Worm (Caenorhabditis elegans): ENCODE measurements around the gene clec-178.

The clec-178 gene

ce11 chrIV:5607343-5607742 lies 46.4 kb upstream of the clec-178 start (continued):
- no peak for TF ChIP-seq zip-2 (tag; optimal IDR thresholded peaks at IDR 0.05)
- peak; percentile 76 for TF ChIP-seq F37D6.2 (tag; optimal IDR thresholded peaks at IDR 0.05)
- no peak for TF ChIP-seq cey-2 (tag; optimal IDR thresholded peaks at IDR 0.05; ENCODE audit: borderline replicate concordance, insufficient read depth)
- no peak for TF ChIP-seq vab-7 (GFP tag; IDR thresholded peaks at IDR 0.05)
- TF ChIP-seq lin-15B (tag; optimal IDR thresholded peaks at IDR 0.05), result no peak
- peak; percentile 85 for TF ChIP-seq nhr-6 (tag; optimal IDR thresholded peaks at IDR 0.05)
- 0 out of 2 replicates have a peak, but pooled peaks have one; percentile 19 for TF ChIP-seq lin-29 (GFP tag; IDR thresholded peaks at IDR 0.05)
- TF ChIP-seq duxl-1 (tag; optimal IDR thresholded peaks at IDR 0.05; ENCODE audit: poor library complexity), result no peak
- no peak for TF ChIP-seq F49E8.2 (tag; optimal IDR thresholded peaks at IDR 0.05; ENCODE audit: borderline replicate concordance)
- TF ChIP-seq aha-1 (tag), result peak; percentile 64
- TF ChIP-seq tra-1 (GFP tag; IDR thresholded peaks at IDR 0.05), result peak; percentile 86
- peak; percentile 68 for TF ChIP-seq gei-8 (GFP tag; optimal IDR thresholded peaks at IDR 0.05)
- no peak for TF ChIP-seq madf-5 (GFP tag; IDR thresholded peaks at IDR 0.05)
- peak; percentile 98 for TF ChIP-seq nhr-28 (tag; optimal IDR thresholded peaks at IDR 0.05)
- TF ChIP-seq nhr-41 (GFP tag; IDR thresholded peaks at IDR 0.05), result no peak
- no peak for TF ChIP-seq daf-8 (GFP tag; IDR thresholded peaks at IDR 0.05)
- TF ChIP-seq zfp-2 (tag; optimal IDR thresholded peaks at IDR 0.05), result no peak
- peak; percentile 54 for TF ChIP-seq saeg-2 (GFP tag; IDR thresholded peaks at IDR 0.05)
- TF ChIP-seq daf-16 (GFP tag; optimal IDR thresholded peaks at IDR 0.05), result peak in 1 of 2 experiments; percentile 94
- peak; percentile 66 for TF ChIP-seq daf-16 (tag; optimal IDR thresholded peaks at IDR 0.05)
- TF ChIP-seq snpc-4 (tag; optimal IDR thresholded peaks at IDR 0.05), result no peak
- peak; percentile 20 for TF ChIP-seq F10B5.3 (tag; optimal IDR thresholded peaks at IDR 0.05)
- peak; percentile 83 for TF ChIP-seq mxl-3 (GFP tag; optimal IDR thresholded peaks at IDR 0.05)
- peak; percentile 84 for TF ChIP-seq ctbp-1 (GFP tag; IDR thresholded peaks at IDR 0.05)
- TF ChIP-seq jun-1 (tag; optimal IDR thresholded peaks at IDR 0.05), result peak; percentile 13
- peak; percentile 9 for TF ChIP-seq lin-13 (GFP tag; optimal IDR thresholded peaks at IDR 0.05)
- peak; percentile 75; the same call in 1 of the 2 replicates for TF ChIP-seq egl-43 (GFP tag; IDR thresholded peaks at IDR 0.05)
- TF ChIP-seq ztf-7 (tag; optimal IDR thresholded peaks at IDR 0.05), result no peak
- no peak for TF ChIP-seq pqm-1 (tag; optimal IDR thresholded peaks at IDR 0.05)
- TF ChIP-seq lsy-2 (tag; optimal IDR thresholded peaks at IDR 0.05), result peak; percentile 83 to 89
- TF ChIP-seq lin-39 (tag; optimal IDR thresholded peaks at IDR 0.05), result no peak
- TF ChIP-seq nhr-25 (tag; optimal IDR thresholded peaks at IDR 0.05; ENCODE audit: borderline replicate concordance, insufficient read depth), result peak; percentile 59
- TF ChIP-seq ZK546.5 (tag; optimal IDR thresholded peaks at IDR 0.05), result no peak
- TF ChIP-seq dpl-1 (GFP tag; optimal IDR thresholded peaks at IDR 0.05), result peak; percentile 53
- TF ChIP-seq ceh-44 (GFP tag; IDR thresholded peaks at IDR 0.05), result peak; percentile 44; the same call in 1 of the 2 replicates
- TF ChIP-seq lin-38 (GFP tag; IDR thresholded peaks at IDR 0.05), result peak; percentile 46
- no peak for TF ChIP-seq ceh-82 (tag; optimal IDR thresholded peaks at IDR 0.05)
- no peak for TF ChIP-seq ztf-11 (tag; optimal IDR thresholded peaks at IDR 0.05)
- TF ChIP-seq hlh-11 (tag; optimal IDR thresholded peaks at IDR 0.05), result peak; percentile 98
- TF ChIP-seq unc-39 (tag; optimal IDR thresholded peaks at IDR 0.05), result no peak
- 0 out of 2 replicates have a peak, but pooled peaks have one; percentile 6 for TF ChIP-seq tag-97 (GFP tag; IDR thresholded peaks at IDR 0.05)
- TF ChIP-seq zag-1 (tag; optimal IDR thresholded peaks at IDR 0.05), result peak; percentile 6
- TF ChIP-seq spr-3 (GFP tag; optimal IDR thresholded peaks at IDR 0.05), result no peak
- TF ChIP-seq dve-1 (tag; optimal IDR thresholded peaks at IDR 0.05; ENCODE audit: insufficient read depth), result peak; percentile 93
- peak; percentile 96 for TF ChIP-seq nhr-11 (tag; optimal IDR thresholded peaks at IDR 0.05)
- TF ChIP-seq dmd-8 (GFP tag; IDR thresholded peaks at IDR 0.05), result no peak
- no peak for TF ChIP-seq R02D3.7 (tag; optimal IDR thresholded peaks at IDR 0.05)
- no peak for TF ChIP-seq fos-1 (tag; optimal IDR thresholded peaks at IDR 0.05)
- TF ChIP-seq set-16 (GFP tag; IDR thresholded peaks at IDR 0.05), result peak; percentile 43; the same call in 1 of the 2 replicates
- TF ChIP-seq skn-1 (tag; optimal IDR thresholded peaks at IDR 0.05), result no peak
- TF ChIP-seq hif-1 (tag; optimal IDR thresholded peaks at IDR 0.05), result peak; percentile 39 to 88
- TF ChIP-seq nhr-76 (tag; optimal IDR thresholded peaks at IDR 0.05), result no peak
